Fruit fly (Drosophila melanogaster): ENCODE measurements around the gene CG32817.

CG32817 gene

DNA sequence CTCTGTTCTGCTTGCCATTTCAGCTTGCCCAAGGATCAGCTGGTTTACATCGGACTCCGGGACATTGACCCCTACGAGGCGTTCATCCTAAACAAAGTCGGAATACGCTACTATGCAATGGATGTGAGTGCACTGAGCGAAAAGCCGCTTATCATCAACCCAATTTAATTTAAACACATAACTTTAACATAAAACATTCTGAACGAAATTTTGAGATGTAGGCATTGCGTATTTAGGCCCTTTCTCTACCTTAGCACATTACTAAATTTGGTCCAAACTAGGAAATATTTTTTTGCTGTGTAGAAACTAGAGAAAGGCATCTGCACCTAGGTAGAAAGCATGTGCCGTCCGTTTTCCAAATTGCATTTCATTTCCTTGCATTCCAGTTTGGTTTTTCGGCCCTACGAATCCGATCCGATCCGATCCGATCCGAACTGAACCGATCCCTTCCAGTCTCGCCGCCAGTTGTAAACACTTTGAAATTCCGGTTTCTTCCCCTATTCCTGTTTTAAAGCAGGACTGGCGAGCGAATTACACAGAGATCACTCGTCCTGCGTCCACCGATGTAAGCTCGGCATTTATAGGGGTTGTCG lies 47.7 kb downstream of the CG32817 start (continued):
- TF ChIP-seq cas (GFP tag; IDR thresholded peaks at IDR 0.05) (no peak), CG2120 (GFP tag; optimal IDR thresholded peaks at IDR 0.05) (no peak), CG12659 (GFP tag; optimal IDR thresholded peaks at IDR 0.05) (peak; percentile 6), CG10274 (GFP tag; optimal IDR thresholded peaks at IDR 0.05) (no peak), CG1529 (GFP tag; optimal IDR thresholded peaks at IDR 0.05) (peak; percentile 2), Gug (GFP tag; IDR thresholded peaks at IDR 0.05) (no peak), bbx (GFP tag; IDR thresholded peaks at IDR 0.05; ENCODE audit: partially characterized antibody) (no peak), Hr39 (optimal IDR thresholded peaks at IDR 0.05) (no peak), CG4707 (GFP tag; optimal IDR thresholded peaks at IDR 0.05) (no peak), CG18262 (tag; optimal IDR thresholded peaks at IDR 0.05) (peak; percentile 83), scrt (GFP tag; optimal IDR thresholded peaks at IDR 0.05) (no peak), PHDP (tag; optimal IDR thresholded peaks at IDR 0.05) (no peak), CHES-1-like (GFP tag; optimal IDR thresholded peaks at IDR 0.05) (peak; percentile 31), CG18599 (GFP tag; optimal IDR thresholded peaks at IDR 0.05) (no peak), NC2β (GFP tag; optimal IDR thresholded peaks at IDR 0.05) (peak; percentile 77), CG3407 (GFP tag; optimal IDR thresholded peaks at IDR 0.05) (no peak), sna (GFP tag; IDR thresholded peaks at IDR 0.05; ENCODE audit: partially characterized antibody) (no peak), Deaf1 (tag; optimal IDR thresholded peaks at IDR 0.05) (peak; percentile 46), Nf-YA (GFP tag; IDR thresholded peaks at IDR 0.05) (no peak), Dip2 (GFP tag; IDR thresholded peaks at IDR 0.05) (no peak), CG32767 (GFP tag; IDR thresholded peaks at IDR 0.05) (no peak), ems (GFP tag; optimal IDR thresholded peaks at IDR 0.05) (peak; percentile 7), CG31224 (GFP tag; IDR thresholded peaks at IDR 0.05) (no peak), chn (GFP tag; optimal IDR thresholded peaks at IDR 0.05) (peak; percentile 75), CG10654 (GFP tag; optimal IDR thresholded peaks at IDR 0.05) (peak; percentile 24), pnt (GFP tag; optimal IDR thresholded peaks at IDR 0.05) (peak; percentile 68), CG4617 (GFP tag; optimal IDR thresholded peaks at IDR 0.05; ENCODE audit: borderline replicate concordance) (peak; percentile 4), CG10147 (GFP tag; optimal IDR thresholded peaks at IDR 0.05) (no peak), Oaz (GFP tag; IDR thresholded peaks at IDR 0.05) (no peak), caup (GFP tag; optimal IDR thresholded peaks at IDR 0.05; ENCODE audit: severe bottlenecking) (no peak), Sry-β (GFP tag; optimal IDR thresholded peaks at IDR 0.05) (no peak), CG12155 (GFP tag; optimal IDR thresholded peaks at IDR 0.05) (peak; percentile 67), abd-A (tag; optimal IDR thresholded peaks at IDR 0.05) (no peak), kah (GFP tag; optimal IDR thresholded peaks at IDR 0.05) (no peak), grau (tag; optimal IDR thresholded peaks at IDR 0.05) (peak; percentile 56), CG11093 (GFP tag; IDR thresholded peaks at IDR 0.05) (0 out of 3 replicates have a peak, but pooled peaks have one; percentile 42), HmgZ (tag; optimal IDR thresholded peaks at IDR 0.05) (no peak), twi (tag; optimal IDR thresholded peaks at IDR 0.05) (peak; percentile 44), CG2116 (GFP tag; optimal IDR thresholded peaks at IDR 0.05) (peak; percentile 15), Xbp1 (GFP tag; optimal IDR thresholded peaks at IDR 0.05) (peak; percentile 46), CG8765 (GFP tag; IDR thresholded peaks at IDR 0.05) (peak; percentile 93), CG15696 (tag; optimal IDR thresholded peaks at IDR 0.05) (peak; percentile 96), hkb (optimal IDR thresholded peaks at IDR 0.05) (no peak), hkb (GFP tag; IDR thresholded peaks at IDR 0.05) (0 out of 2 replicates have a peak, but pooled peaks have one; percentile 23), Spps (tag; optimal IDR thresholded peaks at IDR 0.05) (peak; percentile 29), CG4854 (GFP tag; optimal IDR thresholded peaks at IDR 0.05) (no peak), CG11456 (GFP tag; IDR thresholded peaks at IDR 0.05) (no peak), CG13624 (GFP tag; optimal IDR thresholded peaks at IDR 0.05) (peak; percentile 31), Mes4 (GFP tag; optimal IDR thresholded peaks at IDR 0.05) (peak; percentile 64), ash1 (GFP tag; optimal IDR thresholded peaks at IDR 0.05) (no peak), gro (GFP tag; optimal IDR thresholded peaks at IDR 0.05) (no peak)

Data from whole organism, embryonic.